Fruit fly (Drosophila melanogaster) whole organism, wandering third instar larva: Measurements from ENCODE around the gene Vajk1.

Experiments used
- Abd-B ChIP-seq: fragments of >200 bp; optimal IDR thresholded peaks from 2 replicates; lab custom pipeline; 2017; ENCODE audit warnings: missing biosample characterization, missing genetic modification characterization
- CG32264 ChIP-seq: fragments of 200-800 bp; sonication (Bioruptor generic); optimal IDR thresholded peaks from 2 replicates; lab custom pipeline; 2016; ENCODE audit warnings: missing biosample characterization, missing genetic modification characterization
- CG9705 ChIP-seq: fragments of 200-800 bp; sonication (Bioruptor generic); optimal IDR thresholded peaks from 2 replicates; lab custom pipeline; 2018; ENCODE audit warnings: missing biosample characterization, mild to moderate bottlenecking, missing genetic modification characterization
- CrebA ChIP-seq: fragments of 200-800 bp; sonication (Bioruptor generic); optimal IDR thresholded peaks from 2 replicates; lab custom pipeline; 2016; ENCODE audit warnings: missing biosample characterization, mild to moderate bottlenecking, missing genetic modification characterization, borderline replicate concordance
- Dfd ChIP-seq: fragments of >200 bp; optimal IDR thresholded peaks from 2 replicates; lab custom pipeline; 2017; ENCODE audit warnings: missing biosample characterization, missing genetic modification characterization
- Dif ChIP-seq: fragments of 200-275, 200-300 bp; sonication (Bioruptor generic); optimal IDR thresholded peaks from 2 replicates; lab custom pipeline; 2018; ENCODE audit warnings: missing biosample characterization, missing genetic modification characterization; ENCODE audit not compliant: partially characterized antibody
- GATAd ChIP-seq: sonication (Bioruptor generic); optimal IDR thresholded peaks from 2 replicates; lab custom pipeline; 2016; ENCODE audit warnings: missing biosample characterization, missing genetic modification characterization
- HLH106 ChIP-seq: fragments of 200-800 bp; optimal IDR thresholded peaks from 3 replicates; lab custom pipeline; 2019; ENCODE audit warnings: missing biosample characterization, mild to moderate bottlenecking, missing genetic modification characterization, moderate library complexity
- Hnf4 ChIP-seq: fragments of 200-800 bp; sonication (Bioruptor generic); optimal IDR thresholded peaks from 2 replicates; lab custom pipeline; 2016; ENCODE audit warnings: missing biosample characterization, mild to moderate bottlenecking, missing genetic modification characterization
- Hr78 ChIP-seq: fragments of >200 bp; optimal IDR thresholded peaks from 2 replicates; lab custom pipeline; 2017; ENCODE audit warnings: missing biosample characterization, missing genetic modification characterization
- Hr83 ChIP-seq: fragments of 200-300 bp; sonication (Bioruptor generic); optimal IDR thresholded peaks from 2 replicates; lab custom pipeline; 2016; ENCODE audit warnings: missing biosample characterization, mild to moderate bottlenecking, missing genetic modification characterization, moderate library complexity; ENCODE audit not compliant: poor library complexity, severe bottlenecking
- Jra ChIP-seq: sonication (Bioruptor generic); optimal IDR thresholded peaks from 2 replicates; lab custom pipeline; 2016; ENCODE audit warnings: missing biosample characterization, missing genetic modification characterization
- Mio ChIP-seq: sonication (Bioruptor generic); optimal IDR thresholded peaks from 2 replicates; lab custom pipeline; 2016; ENCODE audit warnings: missing biosample characterization, missing genetic modification characterization
- Myc ChIP-seq: fragments of >200 bp; optimal IDR thresholded peaks from 2 replicates; lab custom pipeline; 2017
- N ChIP-seq: fragments of >200 bp; optimal IDR thresholded peaks from 2 replicates; lab custom pipeline; 2018; ENCODE audit warnings: missing biosample characterization, missing external identifiers, missing genetic modification characterization
- OdsH ChIP-seq: fragments of 200-800 bp; sonication (Bioruptor generic); optimal IDR thresholded peaks from 2 replicates; lab custom pipeline; 2016; ENCODE audit warnings: missing biosample characterization, mild to moderate bottlenecking, missing genetic modification characterization
- Rel ChIP-seq, 2 experiments: fragments of 200-800 bp; sonication (Bioruptor generic) in 1 of 2; optimal IDR thresholded peaks; 2 replicates in 1 of 2; 3 replicates in 1 of 2; lab custom pipeline; 2016 to 2019; ENCODE audit warnings: mild to moderate bottlenecking in 2 of 2, missing biosample characterization in 2 of 2, missing genetic modification characterization in 2 of 2, moderate library complexity in 1 of 2
- Sp1 ChIP-seq: fragments of 200-800 bp; sonication (Bioruptor generic); optimal IDR thresholded peaks from 3 replicates; lab custom pipeline; 2019; ENCODE audit warnings: missing biosample characterization, mild to moderate bottlenecking, missing genetic modification characterization, moderate library complexity
- Vsx2 ChIP-seq: fragments of 200-300, 225-300 bp; sonication (Bioruptor generic); optimal IDR thresholded peaks from 2 replicates; lab custom pipeline; 2018; ENCODE audit warnings: missing biosample characterization, missing genetic modification characterization; ENCODE audit not compliant: partially characterized antibody
- br ChIP-seq: fragments of 200-800 bp; sonication (Bioruptor generic); optimal IDR thresholded peaks from 2 replicates; lab custom pipeline; 2016; ENCODE audit warnings: missing biosample characterization, missing genetic modification characterization
- brk ChIP-seq: fragments of 200-800 bp; sonication (Bioruptor generic); optimal IDR thresholded peaks from 2 replicates; lab custom pipeline; 2016; ENCODE audit warnings: missing biosample characterization, mild to moderate bottlenecking, missing genetic modification characterization
- dl ChIP-seq, 2 experiments: fragments of 175-275, 200-275 bp in 1 of 2; fragments of 200-275 bp in 1 of 2; sonication (Bioruptor generic); optimal IDR thresholded peaks; lab custom pipeline; 2018; ENCODE audit warnings: mild to moderate bottlenecking in 2 of 2, missing biosample characterization in 2 of 2, missing genetic modification characterization in 2 of 2, moderate library complexity in 2 of 2; ENCODE audit not compliant: partially characterized antibody in 2 of 2, insufficient read depth in 1 of 2
- dmrt93B ChIP-seq: fragments of 200-800 bp; sonication (Bioruptor generic); optimal IDR thresholded peaks from 2 replicates; lab custom pipeline; 2018; ENCODE audit warnings: missing biosample characterization, mild to moderate bottlenecking, missing genetic modification characterization
- dsf ChIP-seq: sonication (Bioruptor generic); optimal IDR thresholded peaks from 2 replicates; lab custom pipeline; 2016; ENCODE audit warnings: missing biosample characterization, missing genetic modification characterization, borderline replicate concordance
- ey ChIP-seq: fragments of 200-800 bp; sonication (Bioruptor generic); optimal IDR thresholded peaks from 2 replicates; lab custom pipeline; 2016; ENCODE audit warnings: missing biosample characterization, missing genetic modification characterization
- foxo ChIP-seq, 2 experiments: fragments of 200-800 bp; sonication (Bioruptor generic); optimal IDR thresholded peaks; 2 replicates in 1 of 2; 3 replicates in 1 of 2; lab custom pipeline; 2016 to 2017; ENCODE audit warnings: missing biosample characterization in 2 of 2, missing genetic modification characterization in 2 of 2
- fru ChIP-seq: fragments of 200-800 bp; sonication (Bioruptor generic); optimal IDR thresholded peaks from 3 replicates; lab custom pipeline; 2016; ENCODE audit warnings: missing biosample characterization, mild to moderate bottlenecking, missing genetic modification characterization
- h ChIP-seq: fragments of 200-800 bp; sonication (Bioruptor generic); optimal IDR thresholded peaks from 3 replicates; lab custom pipeline; 2016; ENCODE audit warnings: missing biosample characterization, mild to moderate bottlenecking, missing genetic modification characterization
- jim ChIP-seq: fragments of 175-275, 200-325 bp; sonication (Bioruptor generic); optimal IDR thresholded peaks from 2 replicates; lab custom pipeline; 2016; ENCODE audit warnings: missing biosample characterization, mild to moderate bottlenecking, missing genetic modification characterization
- lola ChIP-seq: fragments of >200 bp; optimal IDR thresholded peaks from 2 replicates; lab custom pipeline; 2017; ENCODE audit warnings: missing biosample characterization, missing genetic modification characterization
- pan ChIP-seq: fragments of >200 bp; optimal IDR thresholded peaks from 2 replicates; lab custom pipeline; 2017
- psq ChIP-seq: fragments of 200-800 bp; sonication (Bioruptor generic); optimal IDR thresholded peaks from 3 replicates; lab custom pipeline; 2017; ENCODE audit warnings: missing biosample characterization, mild to moderate bottlenecking, missing genetic modification characterization, moderate library complexity
- rgr ChIP-seq: fragments of 200-800 bp; sonication (Bioruptor generic); optimal IDR thresholded peaks from 3 replicates; lab custom pipeline; 2016; ENCODE audit warnings: missing biosample characterization, mild to moderate bottlenecking, missing genetic modification characterization
- sage ChIP-seq: fragments of 200-800 bp; sonication (Bioruptor generic); optimal IDR thresholded peaks from 2 replicates; lab custom pipeline; 2016; ENCODE audit warnings: missing biosample characterization, mild to moderate bottlenecking, missing genetic modification characterization
- sv ChIP-seq: fragments of 200-800 bp; sonication (Bioruptor generic); optimal IDR thresholded peaks from 3 replicates; lab custom pipeline; 2016; ENCODE audit warnings: missing biosample characterization, missing genetic modification characterization
- tai ChIP-seq: sonication (Bioruptor generic); optimal IDR thresholded peaks from 2 replicates; lab custom pipeline; 2016; ENCODE audit warnings: missing biosample characterization, missing genetic modification characterization
- usp ChIP-seq: fragments of >200 bp; optimal IDR thresholded peaks from 2 replicates; lab custom pipeline; 2017; ENCODE audit warnings: missing biosample characterization, missing genetic modification characterization
- woc ChIP-seq: sonication (Bioruptor generic); optimal IDR thresholded peaks from 2 replicates; lab custom pipeline; 2016; ENCODE audit warnings: missing biosample characterization, mild to moderate bottlenecking, missing genetic modification characterization

The Vajk1 gene

dm6 chr2L:13904331-13904911 lies 18.9 kb downstream of the Vajk1 start, which contains the start of gene Smg5:
TSS of gene Smg5 (minus strand) at chr2L:13904661.
- TF ChIP-seq Sp1, result peak; percentile 62
- peak; percentile 88 for TF ChIP-seq h (GFP tag; lab: Kevin White, UChicago)
- peak; percentile 61 for TF ChIP-seq Hr83 (GFP tag; lab: Kevin White, UChicago)
- TF ChIP-seq Hr78 (GFP tag; lab: Kevin White, UChicago), result no peak
- TF ChIP-seq N (GFP tag; lab: Kevin White, UChicago), result peak; percentile 59
- TF ChIP-seq Abd-B, result no peak
- TF ChIP-seq dl (GFP tag; optimal IDR thresholded peaks at IDR 0.05; lab: Kevin White, UChicago; ENCODE audit: insufficient read depth in 1 of 2, partially characterized antibody in 2 of 2), result peak; percentile 98 to 99
- peak; percentile 85 for TF ChIP-seq br (GFP tag; lab: Kevin White, UChicago)
- TF ChIP-seq psq, result peak; percentile 82
- TF ChIP-seq dmrt93B (GFP tag; lab: Kevin White, UChicago), result peak; percentile 68
- TF ChIP-seq lola, result no peak
- no peak for TF ChIP-seq brk (GFP tag; lab: Kevin White, UChicago)
- peak; percentile 34 for TF ChIP-seq dsf (GFP tag; lab: Kevin White, UChicago)
- TF ChIP-seq CG9705 (GFP tag; lab: Kevin White, UChicago), result peak; percentile 78
- TF ChIP-seq rgr (GFP tag; lab: Kevin White, UChicago), result peak; percentile 89
- peak; percentile 74 for TF ChIP-seq Jra (GFP tag; lab: Kevin White, UChicago)
- peak; percentile 91 for TF ChIP-seq woc (GFP tag; lab: Kevin White, UChicago)
- TF ChIP-seq usp (GFP tag; lab: Kevin White, UChicago), result no peak
- TF ChIP-seq ey (GFP tag; lab: Kevin White, UChicago), result peak; percentile 85
- no peak for TF ChIP-seq jim (GFP tag; lab: Kevin White, UChicago)
- TF ChIP-seq pan (lab: Kevin White, UChicago), result no peak
- TF ChIP-seq GATAd (GFP tag; lab: Kevin White, UChicago), result peak; percentile 46
- TF ChIP-seq HLH106 (tag; lab: Kevin White, UChicago), result peak; percentile 78
- no peak for TF ChIP-seq tai
- peak; percentile 100 for TF ChIP-seq Vsx2 (GFP tag; lab: Kevin White, UChicago)
- TF ChIP-seq CG32264 (GFP tag; lab: Kevin White, UChicago), result peak; percentile 57
- TF ChIP-seq CrebA, result no peak
- peak; percentile 83 for TF ChIP-seq Hnf4 (GFP tag; lab: Kevin White, UChicago)
- TF ChIP-seq Dif, result peak; percentile 100
- no peak for TF ChIP-seq Dfd (GFP tag; lab: Kevin White, UChicago)
- TF ChIP-seq sage (GFP tag; lab: Kevin White, UChicago), result peak; percentile 1
- TF ChIP-seq OdsH (GFP tag; lab: Kevin White, UChicago), result peak; percentile 69
- no peak for TF ChIP-seq Mio (GFP tag; lab: Kevin White, UChicago)
- no peak for TF ChIP-seq Rel (GFP tag; optimal IDR thresholded peaks at IDR 0.05; lab: Kevin White, UChicago)
- TF ChIP-seq Rel (tag; optimal IDR thresholded peaks at IDR 0.05; lab: Kevin White, UChicago), result peak; percentile 23
- peak; percentile 96 for TF ChIP-seq sv
- peak; percentile 58 to 89 for TF ChIP-seq foxo (GFP tag; optimal IDR thresholded peaks at IDR 0.05; lab: Kevin White, UChicago)
- peak; percentile 84 for TF ChIP-seq fru
- TF ChIP-seq Myc (lab: Kevin White, UChicago), result peak; percentile 76

dm6 chr2L:13903796-13904330 lies 19.5 kb downstream of the Vajk1 start:
- TF ChIP-seq Rel (GFP tag; optimal IDR thresholded peaks at IDR 0.05; lab: Kevin White, UChicago), result no peak
- TF ChIP-seq Rel (tag; optimal IDR thresholded peaks at IDR 0.05; lab: Kevin White, UChicago), result no peak
- peak; percentile 86 for TF ChIP-seq Hr83 (GFP tag; lab: Kevin White, UChicago)
- TF ChIP-seq CG9705 (GFP tag; lab: Kevin White, UChicago), result peak; percentile 3
